Fruit fly (Drosophila melanogaster) whole organism, adult: Measurements from ENCODE around the gene ND-SGDH.

Experiments
- CG33017 ChIP-seq: fragments of 200-800 bp; sonication (Bioruptor generic); optimal IDR thresholded peaks from 2 replicates; lab custom pipeline; 2018; ENCODE audit warnings: missing biosample characterization, mild to moderate bottlenecking, missing genetic modification characterization, moderate library complexity
- CG7045 ChIP-seq: fragments of 200-800 bp; sonication (Bioruptor generic); optimal IDR thresholded peaks from 2 replicates; lab custom pipeline; 2017; ENCODE audit warnings: missing biosample characterization, mild to moderate bottlenecking, missing genetic modification characterization
- CG7101 ChIP-seq: fragments of 200-800 bp; sonication (Bioruptor generic); optimal IDR thresholded peaks from 2 replicates; lab custom pipeline; 2018; ENCODE audit warnings: missing biosample characterization, mild to moderate bottlenecking, missing genetic modification characterization, moderate library complexity
- Hr96 ChIP-seq: fragments of 200-800 bp; sonication (Bioruptor generic); optimal IDR thresholded peaks from 2 replicates; lab custom pipeline; 2016; ENCODE audit warnings: missing biosample characterization, missing genetic modification characterization
- Mnt ChIP-seq: fragments of 200-800 bp; sonication (Bioruptor generic); optimal IDR thresholded peaks from 2 replicates; lab custom pipeline; 2016; ENCODE audit warnings: missing biosample characterization, mild to moderate bottlenecking, missing genetic modification characterization
- cic ChIP-seq: fragments of 200-800 bp; sonication (Bioruptor generic); optimal IDR thresholded peaks from 2 replicates; lab custom pipeline; 2017; ENCODE audit warnings: missing biosample characterization, mild to moderate bottlenecking, missing genetic modification characterization, moderate library complexity
- ovo ChIP-seq: fragments of 200-800 bp; sonication (Bioruptor generic); optimal IDR thresholded peaks from 2 replicates; lab custom pipeline; 2016; ENCODE audit warnings: missing biosample characterization, missing genetic modification characterization
- tj ChIP-seq: fragments of 200-800 bp; sonication (Bioruptor generic); optimal IDR thresholded peaks from 3 replicates; lab custom pipeline; 2017; ENCODE audit warnings: missing biosample characterization, mild to moderate bottlenecking, missing genetic modification characterization, moderate library complexity

dm6 chr3L:12183967-12184366, 45.6 kb upstream of the ND-SGDH start:
- TF ChIP-seq CG7101 (peak; percentile 28), Hr96 (GFP tag; lab: Kevin White, UChicago) (no peak), tj (no peak), CG33017 (no peak), Mnt (GFP tag; lab: Kevin White, UChicago) (no peak), CG7045 (GFP tag; lab: Kevin White, UChicago) (no peak), cic (GFP tag; lab: Kevin White, UChicago) (no peak), ovo (GFP tag; lab: Kevin White, UChicago) (no peak)
